Fruit fly (Drosophila melanogaster) whole organism, embryonic: ENCODE results near the gene feo.

ENCODE experiments used
- ATbp ChIP-seq: fragments of 200-800 bp; sonication (Bioruptor generic); optimal IDR thresholded peaks from 2 replicates; lab custom pipeline; 2017; ENCODE audit warnings: missing biosample characterization, mild to moderate bottlenecking, missing genetic modification characterization, missing genetic modification reagents
- BtbVII ChIP-seq: fragments of 200-800 bp; sonication (Bioruptor generic); optimal IDR thresholded peaks from 3 replicates; lab custom pipeline; 2017; ENCODE audit warnings: missing biosample characterization, mild to moderate bottlenecking, missing genetic modification characterization
- CG1024 ChIP-seq: fragments of 200-800 bp; sonication (Bioruptor generic); IDR thresholded peaks from 2 replicates; pipeline ENCODE4 v1.3.6; 2022; ENCODE audit warnings: missing biosample characterization, missing genetic modification characterization
- CG10274 ChIP-seq: fragments of 200-800 bp; sonication (Bioruptor generic); optimal IDR thresholded peaks from 3 replicates; lab custom pipeline; 2017; ENCODE audit warnings: missing biosample characterization, mild to moderate bottlenecking, missing genetic modification characterization
- CG10321 ChIP-seq: fragments of 200-800 bp; sonication (Bioruptor generic); IDR thresholded peaks from 2 replicates; pipeline ENCODE4 v1.3.6; 2022; ENCODE audit warnings: missing biosample characterization, missing genetic modification characterization
- CG12104 ChIP-seq: fragments of 200-800 bp; sonication (Bioruptor generic); optimal IDR thresholded peaks from 3 replicates; lab custom pipeline; 2016; ENCODE audit warnings: missing biosample characterization, missing genetic modification characterization
- CG12391 ChIP-seq: fragments of 200-800 bp; sonication (Bioruptor generic); optimal IDR thresholded peaks from 3 replicates; lab custom pipeline; 2018; ENCODE audit warnings: missing biosample characterization, mild to moderate bottlenecking, missing genetic modification characterization, moderate library complexity
- CG12659 ChIP-seq: fragments of 200-800 bp; sonication (Bioruptor generic); optimal IDR thresholded peaks from 3 replicates; lab custom pipeline; 2017; ENCODE audit warnings: mild to moderate bottlenecking, missing biosample characterization, missing genetic modification reagents, missing genetic modification characterization
- CG14710 ChIP-seq: fragments of 200-800 bp; sonication (Bioruptor generic); optimal IDR thresholded peaks from 3 replicates; lab custom pipeline; 2019; ENCODE audit warnings: missing biosample characterization, mild to moderate bottlenecking, missing genetic modification characterization, moderate library complexity
- CG15011 ChIP-seq: fragments of 200-800 bp; sonication (Bioruptor generic); optimal IDR thresholded peaks from 3 replicates; lab custom pipeline; 2018; ENCODE audit warnings: missing biosample characterization, mild to moderate bottlenecking, missing genetic modification characterization
- CG1603 ChIP-seq: fragments of 200-800 bp; sonication (Bioruptor generic); optimal IDR thresholded peaks from 2 replicates; lab custom pipeline; 2019; ENCODE audit warnings: missing biosample characterization, mild to moderate bottlenecking, missing genetic modification characterization, moderate library complexity
- CG18262 ChIP-seq: fragments of 200-800 bp; optimal IDR thresholded peaks from 3 replicates; lab custom pipeline; 2019; ENCODE audit warnings: missing biosample characterization, mild to moderate bottlenecking, missing genetic modification characterization, moderate library complexity
- CG2678 ChIP-seq: fragments of 200-800 bp; sonication (Bioruptor generic); optimal IDR thresholded peaks from 3 replicates; lab custom pipeline; 2019; ENCODE audit warnings: missing biosample characterization, mild to moderate bottlenecking, missing genetic modification characterization, moderate library complexity
- CG30403 ChIP-seq: fragments of 200-800 bp; sonication (Bioruptor generic); optimal IDR thresholded peaks from 3 replicates; lab custom pipeline; 2016; ENCODE audit warnings: missing biosample characterization, missing genetic modification characterization
- CG33557 ChIP-seq: fragments of 200-800 bp; sonication (Bioruptor generic); optimal IDR thresholded peaks from 2 replicates; lab custom pipeline; 2019; ENCODE audit warnings: missing biosample characterization, mild to moderate bottlenecking, missing genetic modification characterization, moderate library complexity
- CG34376 ChIP-seq: fragments of 200-800 bp; sonication (Bioruptor generic); optimal IDR thresholded peaks from 2 replicates; lab custom pipeline; 2018; ENCODE audit warnings: missing biosample characterization, mild to moderate bottlenecking, missing genetic modification characterization
- CG3995 ChIP-seq: fragments of 200-800 bp; sonication (Bioruptor generic); optimal IDR thresholded peaks from 3 replicates; lab custom pipeline; 2016; ENCODE audit warnings: missing biosample characterization, missing genetic modification characterization
- CG4424 ChIP-seq: fragments of 200-800 bp; sonication (Bioruptor generic); optimal IDR thresholded peaks from 3 replicates; lab custom pipeline; 2016; ENCODE audit warnings: missing biosample characterization, missing genetic modification characterization
- CG7271 ChIP-seq: fragments of 200-800 bp; sonication (Bioruptor generic); optimal IDR thresholded peaks from 2 replicates; lab custom pipeline; 2018; ENCODE audit warnings: missing biosample characterization, mild to moderate bottlenecking, missing genetic modification characterization, moderate library complexity
- CG7357 ChIP-seq: fragments of 200-800 bp; sonication (Bioruptor generic); IDR thresholded peaks from 3 replicates; pipeline ENCODE4 v1.3.6; 2022; ENCODE audit warnings: missing biosample characterization, missing genetic modification characterization
- D19B ChIP-seq: fragments of 200-800 bp; sonication (Bioruptor generic); optimal IDR thresholded peaks from 2 replicates; lab custom pipeline; 2017; ENCODE audit warnings: missing biosample characterization, mild to moderate bottlenecking, missing genetic modification characterization
- Dip3 ChIP-seq: fragments of 200-800 bp; sonication (Bioruptor generic); optimal IDR thresholded peaks from 3 replicates; lab custom pipeline; 2016; ENCODE audit warnings: missing biosample characterization, missing genetic modification characterization
- Ets65A ChIP-seq: fragments of 200-800 bp; sonication (Bioruptor generic); peaks from one replicate; lab custom pipeline; 2016; ENCODE audit warnings: missing biosample characterization, missing genetic modification characterization
- Fer1 ChIP-seq: fragments of 200-800 bp; sonication (Bioruptor generic); optimal IDR thresholded peaks from 2 replicates; lab custom pipeline; 2017; ENCODE audit warnings: missing biosample characterization, mild to moderate bottlenecking, missing genetic modification characterization
- Max ChIP-seq: fragments of 200-800 bp; sonication (Bioruptor generic); optimal IDR thresholded peaks from 2 replicates; lab custom pipeline; 2016; ENCODE audit warnings: missing biosample characterization, mild to moderate bottlenecking, missing genetic modification characterization
- NC2β ChIP-seq: fragments of 200-800 bp; sonication (Bioruptor generic); optimal IDR thresholded peaks from 2 replicates; lab custom pipeline; 2016; ENCODE audit warnings: missing biosample characterization, missing genetic modification characterization
- NK7.1 ChIP-seq: fragments of 200-800 bp; sonication (Bioruptor generic); optimal IDR thresholded peaks from 3 replicates; lab custom pipeline; 2016; ENCODE audit warnings: missing biosample characterization, missing genetic modification characterization
- Sox100B ChIP-seq: fragments of 200-800 bp; sonication (Bioruptor generic); optimal IDR thresholded peaks from 3 replicates; lab custom pipeline; 2018; ENCODE audit warnings: missing biosample characterization, mild to moderate bottlenecking, missing genetic modification characterization
- ab ChIP-seq: fragments of 200-800 bp; sonication (Bioruptor generic); optimal IDR thresholded peaks from 2 replicates; lab custom pipeline; 2016; ENCODE audit warnings: missing biosample characterization, missing genetic modification characterization
- bbx ChIP-seq: fragments of 200-800 bp; sonication (Bioruptor generic); IDR thresholded peaks from 2 replicates; pipeline ENCODE4 v1.3.6; 2022; ENCODE audit warnings: missing biosample characterization, missing genetic modification characterization; ENCODE audit not compliant: partially characterized antibody
- bowl ChIP-seq: fragments of 200-800 bp; sonication (Bioruptor generic); IDR thresholded peaks from 2 replicates; pipeline ENCODE4 v1.3.6; 2022; ENCODE audit warnings: missing biosample characterization, missing genetic modification characterization
- btn ChIP-seq: fragments of 200-800 bp; sonication (Bioruptor generic); optimal IDR thresholded peaks from 2 replicates; lab custom pipeline; 2016; ENCODE audit warnings: missing biosample characterization, missing genetic modification characterization
- caup ChIP-seq: fragments of 200-800 bp; sonication (Bioruptor generic); optimal IDR thresholded peaks from 3 replicates; lab custom pipeline; 2017; ENCODE audit warnings: missing biosample characterization, mild to moderate bottlenecking, missing genetic modification characterization, moderate library complexity; ENCODE audit not compliant: severe bottlenecking
- cg ChIP-seq: fragments of 200-800 bp; sonication (Bioruptor generic); optimal IDR thresholded peaks from 3 replicates; lab custom pipeline; 2019; ENCODE audit warnings: missing biosample characterization, mild to moderate bottlenecking, missing genetic modification characterization, moderate library complexity
- crol ChIP-seq: fragments of 200-800 bp; sonication (Bioruptor generic); IDR thresholded peaks from 2 replicates; pipeline ENCODE4 v1.3.6; 2022; ENCODE audit warnings: missing biosample characterization, missing genetic modification characterization
- dm ChIP-seq: fragments of 200-800 bp; sonication (Bioruptor generic); optimal IDR thresholded peaks from 3 replicates; lab custom pipeline; 2016; ENCODE audit warnings: missing biosample characterization, missing genetic modification characterization
- fu2 ChIP-seq: fragments of 200-800 bp; sonication (Bioruptor generic); optimal IDR thresholded peaks from 2 replicates; lab custom pipeline; 2016; ENCODE audit warnings: missing biosample characterization, missing genetic modification characterization
- gfzf ChIP-seq: fragments of 200-800 bp; sonication (Bioruptor generic); optimal IDR thresholded peaks from 2 replicates; lab custom pipeline; 2016; ENCODE audit warnings: missing biosample characterization, mild to moderate bottlenecking, missing genetic modification characterization, moderate library complexity
- ind ChIP-seq: fragments of 200-800 bp; sonication (Bioruptor generic); optimal IDR thresholded peaks from 3 replicates; lab custom pipeline; 2016; ENCODE audit warnings: missing biosample characterization, missing genetic modification characterization
- lov ChIP-seq, 2 experiments: fragments of 200-800 bp in 1 of 2; fragments of >200 bp in 1 of 2; sonication (Bioruptor generic) in 1 of 2; IDR thresholded peaks in 1 of 2; optimal IDR thresholded peaks in 1 of 2; 2 replicates in 1 of 2; 3 replicates in 1 of 2; pipeline versions ENCODE4 v1.3.6 to Lab custom; 2017 to 2022; ENCODE audit warnings: missing biosample characterization in 1 of 2, missing genetic modification characterization in 1 of 2
- nerfin-2 ChIP-seq: fragments of 200-800 bp; sonication (Bioruptor generic); IDR thresholded peaks from 2 replicates; pipeline ENCODE4 v1.3.6; 2022; ENCODE audit warnings: missing biosample characterization, missing genetic modification characterization; ENCODE audit not compliant: partially characterized antibody
- phol ChIP-seq: fragments of 200-800 bp; sonication (Bioruptor generic); optimal IDR thresholded peaks from 3 replicates; lab custom pipeline; 2018; ENCODE audit warnings: missing biosample characterization, mild to moderate bottlenecking, missing genetic modification characterization, moderate library complexity
- pum ChIP-seq: fragments of 200-800 bp; sonication (Bioruptor generic); optimal IDR thresholded peaks from 2 replicates; lab custom pipeline; 2016; ENCODE audit warnings: missing biosample characterization, missing genetic modification characterization
- ro ChIP-seq: fragments of 200-800 bp; sonication (Bioruptor generic); IDR thresholded peaks from 2 replicates; pipeline ENCODE4 v1.3.6; 2022; ENCODE audit warnings: missing biosample characterization, missing genetic modification characterization
- scrt ChIP-seq: fragments of 200-800 bp; sonication (Bioruptor generic); optimal IDR thresholded peaks from 2 replicates; lab custom pipeline; 2018; ENCODE audit warnings: missing biosample characterization, mild to moderate bottlenecking, missing genetic modification characterization, moderate library complexity
- sr ChIP-seq: fragments of 200-800 bp; sonication (Bioruptor generic); IDR thresholded peaks from 3 replicates; pipeline ENCODE4 v1.3.6; 2022; ENCODE audit warnings: missing biosample characterization, missing genetic modification characterization
- sug ChIP-seq: fragments of 200-800 bp; optimal IDR thresholded peaks from 2 replicates; lab custom pipeline; 2019; ENCODE audit warnings: missing biosample characterization, mild to moderate bottlenecking, missing genetic modification characterization, moderate library complexity
- tio ChIP-seq: fragments of 200-800 bp; sonication (Bioruptor generic); optimal IDR thresholded peaks from 2 replicates; lab custom pipeline; 2017; ENCODE audit warnings: missing biosample characterization, missing genetic modification characterization, inconsistent platforms
- trh ChIP-seq: fragments of 200-800 bp; sonication (Bioruptor generic); optimal IDR thresholded peaks from 2 replicates; lab custom pipeline; 2016; ENCODE audit warnings: missing biosample characterization, missing genetic modification characterization

Gene feo

DNA sequence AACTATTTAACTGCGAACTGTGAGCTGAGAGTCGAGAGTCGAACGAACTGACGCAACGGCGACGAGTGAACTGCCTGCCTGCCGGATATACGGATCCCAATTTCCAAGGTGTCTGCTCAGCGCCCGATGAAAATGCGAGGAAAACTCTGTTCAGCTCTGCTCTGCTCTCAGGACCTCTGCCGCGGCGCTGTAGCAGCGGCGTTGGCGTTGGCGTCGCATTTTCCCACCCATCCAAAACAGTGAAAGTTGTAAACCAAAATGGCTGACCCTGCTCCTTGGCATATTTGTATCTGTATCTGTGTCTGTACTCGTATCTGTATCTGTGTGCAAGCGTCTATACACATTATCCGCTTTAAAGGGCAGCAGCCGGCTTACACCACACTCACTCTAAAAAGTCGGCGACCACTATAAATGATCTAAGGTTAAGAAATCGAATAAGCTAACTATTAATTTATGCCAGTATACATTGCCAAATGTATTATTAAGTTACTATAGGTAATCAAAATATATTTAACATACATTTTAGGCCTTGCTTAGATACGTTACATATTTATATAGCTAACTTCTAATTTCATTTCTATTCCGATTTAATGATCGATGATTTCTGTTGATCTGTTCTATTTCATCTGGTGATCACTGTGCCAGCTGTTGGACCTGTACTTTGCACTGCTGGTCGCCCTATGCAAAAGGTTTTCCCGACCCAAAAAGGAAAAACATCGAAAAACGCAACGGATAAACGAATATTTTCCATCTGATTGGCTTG is 31.8 kb downstream of the feo start (continued):
- peak; percentile 54 for TF ChIP-seq ind
- TF ChIP-seq Sox100B, result peak; percentile 82
- TF ChIP-seq CG30403 (GFP tag; lab: Kevin White, UChicago), result peak; percentile 56
- TF ChIP-seq sr, result no peak
- peak; percentile 27 for TF ChIP-seq NC2β
- peak; percentile 18 for TF ChIP-seq sug (tag; lab: Kevin White, UChicago)
- no peak for TF ChIP-seq NK7.1 (GFP tag; lab: Kevin White, UChicago)
- TF ChIP-seq Ets65A (GFP tag; lab: Kevin White, UChicago), result peak; percentile 69
- peak; percentile 89 for TF ChIP-seq CG12391 (tag; lab: Kevin White, UChicago)
- TF ChIP-seq CG3995, result no peak
- TF ChIP-seq CG1603 (tag; lab: Kevin White, UChicago), result peak; percentile 76
- TF ChIP-seq CG7271, result no peak
- TF ChIP-seq CG12659, result peak; percentile 64
- TF ChIP-seq scrt (GFP tag; lab: Kevin White, UChicago), result peak; percentile 68
- TF ChIP-seq trh (GFP tag; lab: Kevin White, UChicago), result no peak
- TF ChIP-seq CG12104 (GFP tag; lab: Kevin White, UChicago), result no peak
- TF ChIP-seq D19B (GFP tag; lab: Kevin White, UChicago), result no peak
- no peak for TF ChIP-seq bbx (GFP tag; lab: Robert Waterston, UW)
- TF ChIP-seq CG33557 (GFP tag; lab: Kevin White, UChicago), result peak; percentile 87
- no peak for TF ChIP-seq ab (GFP tag; lab: Kevin White, UChicago)
- TF ChIP-seq crol (GFP tag; lab: Robert Waterston, UW), result no peak
- TF ChIP-seq pum, result peak; percentile 16
- peak; percentile 89 for TF ChIP-seq CG18262 (tag; lab: Kevin White, UChicago)
- TF ChIP-seq nerfin-2 (GFP tag; lab: Robert Waterston, UW), result no peak
- peak; percentile 90 for TF ChIP-seq CG14710 (tag; lab: Kevin White, UChicago)
- peak; percentile 44 for TF ChIP-seq caup (GFP tag; lab: Kevin White, UChicago)
- TF ChIP-seq Max (GFP tag; lab: Kevin White, UChicago), result peak; percentile 30
- no peak for TF ChIP-seq bowl (GFP tag; lab: Robert Waterston, UW)
- peak; percentile 23 for TF ChIP-seq CG34376 (GFP tag; lab: Kevin White, UChicago)
- TF ChIP-seq CG10274 (GFP tag; lab: Kevin White, UChicago), result peak; percentile 26
- TF ChIP-seq dm (GFP tag; lab: Kevin White, UChicago), result no peak
- peak; percentile 70 for TF ChIP-seq cg (GFP tag; lab: Kevin White, UChicago)
- TF ChIP-seq tio (GFP tag; lab: Kevin White, UChicago), result peak; percentile 47
- peak; percentile 49 for TF ChIP-seq CG4424 (GFP tag; lab: Kevin White, UChicago)
- peak; percentile 60 for TF ChIP-seq CG15011 (GFP tag; lab: Kevin White, UChicago)
- peak; percentile 88 for TF ChIP-seq CG2678 (tag; lab: Kevin White, UChicago)
- TF ChIP-seq CG10321, result no peak
- TF ChIP-seq Fer1, result peak; percentile 78
- peak; percentile 89 for TF ChIP-seq phol (tag; lab: Kevin White, UChicago)
- no peak for TF ChIP-seq ro
- TF ChIP-seq CG1024 (GFP tag; lab: Robert Waterston, UW), result no peak
- no peak for TF ChIP-seq lov (optimal IDR thresholded peaks at IDR 0.05; lab: Kevin White, UChicago)
- no peak for TF ChIP-seq lov (GFP tag; IDR thresholded peaks at IDR 0.05; lab: Robert Waterston, UW)
- TF ChIP-seq ATbp (GFP tag; lab: Kevin White, UChicago), result peak; percentile 57
- TF ChIP-seq Dip3 (GFP tag; lab: Kevin White, UChicago), result no peak
- no peak for TF ChIP-seq CG7357 (GFP tag; lab: Robert Waterston, UW)
- peak; percentile 53 for TF ChIP-seq BtbVII
- no peak for TF ChIP-seq btn
- TF ChIP-seq gfzf (GFP tag; lab: Kevin White, UChicago), result no peak
- TF ChIP-seq fu2 (GFP tag; lab: Kevin White, UChicago), result no peak
